Fruit fly (Drosophila melanogaster) whole organism, embryonic: ENCODE measurements around the gene CG10602.
A peak's percentile ranks its signal among the peaks of the same experiment; 100 is the strongest.

Experiments used
- Fer1 ChIP-seq: fragments of 200-800 bp; sonication (Bioruptor generic); optimal IDR thresholded peaks from 2 replicates; lab custom pipeline; 2017; ENCODE audit warnings: missing biosample characterization, mild to moderate bottlenecking, missing genetic modification characterization
- lab ChIP-seq: fragments of 200-800 bp; sonication (Bioruptor generic); optimal IDR thresholded peaks from 3 replicates; lab custom pipeline; 2017; ENCODE audit warnings: missing biosample characterization, missing genetic modification characterization, mild to moderate bottlenecking, moderate library complexity, missing genetic modification reagents
- oc ChIP-seq: fragments of 200-800 bp; sonication (Bioruptor generic); optimal IDR thresholded peaks from 2 replicates; lab custom pipeline; 2018; ENCODE audit warnings: missing biosample characterization, mild to moderate bottlenecking, missing genetic modification characterization, moderate library complexity
- wek ChIP-seq: fragments of 200-800 bp; sonication (Bioruptor generic); optimal IDR thresholded peaks from 3 replicates; lab custom pipeline; 2018; ENCODE audit warnings: missing biosample characterization, mild to moderate bottlenecking, missing genetic modification characterization, moderate library complexity

DNA sequence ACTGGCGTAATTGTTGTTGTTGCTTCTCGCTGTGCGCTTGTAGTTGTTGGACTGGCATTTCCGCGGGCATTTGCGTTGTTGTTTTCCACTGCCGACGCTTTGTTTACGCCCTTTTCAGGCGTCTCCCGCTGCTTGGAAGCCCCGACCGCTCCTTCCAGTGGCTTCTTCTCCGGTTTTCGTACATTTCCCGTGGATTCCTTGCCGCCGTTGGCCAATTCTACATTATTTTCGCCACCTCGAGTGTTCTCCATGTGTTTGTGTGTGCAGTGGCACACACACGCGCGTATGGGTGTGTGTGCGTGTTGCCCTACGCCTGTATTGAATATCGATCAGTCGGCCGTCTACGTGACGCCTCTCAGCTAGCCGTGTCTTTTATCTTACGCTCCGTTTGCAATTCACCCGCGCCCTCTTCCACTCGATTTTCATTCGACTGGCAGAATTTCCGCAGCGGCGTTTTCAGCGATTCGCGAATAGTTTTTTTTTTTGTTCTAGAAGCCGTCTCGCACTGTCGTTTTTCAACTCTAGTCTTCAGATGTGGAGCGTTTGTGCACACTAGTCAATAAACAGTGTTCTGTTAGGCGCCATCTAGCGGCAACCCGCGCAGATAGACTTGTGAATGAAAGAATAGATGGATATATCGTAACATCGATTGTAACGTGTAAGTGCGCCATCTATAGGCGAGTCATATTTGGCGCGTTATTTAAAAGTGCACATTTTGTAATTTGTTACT, 19.7 kb downstream of the CG10602 start, which contains the start of gene CG10600:
- TF ChIP-seq Fer1 (GFP tag; lab: Kevin White, UChicago) (peak; percentile 88), oc (no peak), wek (peak; percentile 39), lab (GFP tag; lab: Kevin White, UChicago) (peak; percentile 89)
